Fruit fly (Drosophila melanogaster) whole organism, embryonic: ENCODE measurements around the gene CG5516.
A peak's percentile ranks its signal among the peaks of the same experiment; 100 is the strongest.

ENCODE experiments used
- Atf3 ChIP-seq: fragments of 200-800 bp; sonication (Bioruptor generic); optimal IDR thresholded peaks from 3 replicates; lab custom pipeline; 2016; ENCODE audit warnings: missing biosample characterization, missing genetic modification characterization
- C15 ChIP-seq: fragments of 200-800 bp; sonication (Bioruptor generic); IDR thresholded peaks from 3 replicates; pipeline ENCODE4 v1.3.6; 2022; ENCODE audit warnings: missing biosample characterization, missing genetic modification characterization
- CG1024 ChIP-seq: fragments of 200-800 bp; sonication (Bioruptor generic); IDR thresholded peaks from 2 replicates; pipeline ENCODE4 v1.3.6; 2022; ENCODE audit warnings: missing biosample characterization, missing genetic modification characterization
- CG11456 ChIP-seq: fragments of 200-800 bp; sonication (Bioruptor generic); IDR thresholded peaks from 3 replicates; pipeline ENCODE4 v1.3.6; 2022; ENCODE audit warnings: missing biosample characterization, missing genetic modification characterization
- CG11696 ChIP-seq: fragments of 200-800 bp; sonication (Bioruptor generic); IDR thresholded peaks from 2 replicates; pipeline ENCODE4 v1.3.6; 2022; ENCODE audit warnings: missing biosample characterization, missing genetic modification characterization
- CG11723 ChIP-seq: fragments of 200-800 bp; sonication (Bioruptor generic); optimal IDR thresholded peaks from 2 replicates; lab custom pipeline; 2017; ENCODE audit warnings: missing biosample characterization, mild to moderate bottlenecking, missing genetic modification characterization
- CG12104 ChIP-seq: fragments of 200-800 bp; sonication (Bioruptor generic); optimal IDR thresholded peaks from 3 replicates; lab custom pipeline; 2016; ENCODE audit warnings: missing biosample characterization, missing genetic modification characterization
- CG14710 ChIP-seq: fragments of 200-800 bp; sonication (Bioruptor generic); optimal IDR thresholded peaks from 3 replicates; lab custom pipeline; 2019; ENCODE audit warnings: missing biosample characterization, mild to moderate bottlenecking, missing genetic modification characterization, moderate library complexity
- CG14965 ChIP-seq: fragments of 200-800 bp; sonication (Bioruptor generic); optimal IDR thresholded peaks from 2 replicates; lab custom pipeline; 2016; ENCODE audit warnings: missing biosample characterization, missing genetic modification characterization, borderline replicate concordance
- CG17361 ChIP-seq: fragments of 200-800 bp; sonication (Bioruptor generic); IDR thresholded peaks from 3 replicates; pipeline ENCODE4 v1.3.6; 2022; ENCODE audit warnings: missing biosample characterization, missing genetic modification characterization
- CG17612 ChIP-seq: fragments of 200-800 bp; sonication (Bioruptor generic); IDR thresholded peaks from 2 replicates; pipeline ENCODE4 v1.3.6; 2022; ENCODE audit warnings: missing biosample characterization, missing genetic modification characterization
- CG1792 ChIP-seq: fragments of 200-800 bp; sonication (Bioruptor generic); optimal IDR thresholded peaks from 2 replicates; lab custom pipeline; 2016; ENCODE audit warnings: missing biosample characterization, missing genetic modification characterization
- CG33213 ChIP-seq: fragments of 200-800 bp; sonication (Bioruptor generic); optimal IDR thresholded peaks from 3 replicates; lab custom pipeline; 2016; ENCODE audit warnings: missing biosample characterization, missing genetic modification characterization
- CG34224 ChIP-seq: fragments of 200-800 bp; sonication (Bioruptor generic); IDR thresholded peaks from 3 replicates; pipeline ENCODE4 v1.3.6; 2022; ENCODE audit warnings: missing biosample characterization, missing genetic modification characterization; ENCODE audit not compliant: partially characterized antibody
- CG3726 ChIP-seq: fragments of 200-800 bp; sonication (Bioruptor generic); IDR thresholded peaks from 3 replicates; pipeline ENCODE4, ENCODE4 v1.3.6; 2022; ENCODE audit warnings: missing biosample characterization, missing genetic modification characterization
- CG5245 ChIP-seq: fragments of 200-800 bp; sonication (Bioruptor generic); optimal IDR thresholded peaks from 3 replicates; lab custom pipeline; 2016; ENCODE audit warnings: missing biosample characterization, missing genetic modification characterization
- CG5953 ChIP-seq: fragments of 200-800 bp; sonication (Bioruptor generic); IDR thresholded peaks from 2 replicates; pipeline ENCODE4 v1.3.6; 2022; ENCODE audit warnings: missing biosample characterization, missing genetic modification characterization
- CG6689 ChIP-seq: fragments of 200-800 bp; sonication (Bioruptor generic); IDR thresholded peaks from 2 replicates; pipeline ENCODE4 v1.3.6; 2022; ENCODE audit warnings: missing biosample characterization, missing genetic modification characterization
- CG7556 ChIP-seq: fragments of 200-800 bp; sonication (Bioruptor generic); optimal IDR thresholded peaks from 2 replicates; lab custom pipeline; 2017; ENCODE audit warnings: missing biosample characterization, mild to moderate bottlenecking, missing genetic modification characterization
- CG8765 ChIP-seq: fragments of 200-800 bp; sonication (Bioruptor generic); IDR thresholded peaks from 2 replicates; pipeline ENCODE4 v1.3.6; 2022; ENCODE audit warnings: missing biosample characterization, missing genetic modification characterization
- CG9609 ChIP-seq: fragments of 200-800 bp; sonication (Bioruptor generic); optimal IDR thresholded peaks from 3 replicates; lab custom pipeline; 2016; ENCODE audit warnings: missing biosample characterization, missing genetic modification characterization
- Chrac-16 ChIP-seq: fragments of 200-800 bp; sonication (Bioruptor generic); optimal IDR thresholded peaks from 3 replicates; lab custom pipeline; 2016; ENCODE audit warnings: missing biosample characterization, missing genetic modification characterization
- D19B ChIP-seq: fragments of 200-800 bp; sonication (Bioruptor generic); optimal IDR thresholded peaks from 2 replicates; lab custom pipeline; 2017; ENCODE audit warnings: missing biosample characterization, mild to moderate bottlenecking, missing genetic modification characterization
- Doc3 ChIP-seq: fragments of 200-800 bp; sonication (Bioruptor generic); IDR thresholded peaks from 3 replicates; pipeline ENCODE4 v1.3.6; 2022; ENCODE audit warnings: missing biosample characterization, missing genetic modification characterization; ENCODE audit not compliant: partially characterized antibody
- HHEX ChIP-seq: fragments of 200-800 bp; sonication (Bioruptor generic); optimal IDR thresholded peaks from 3 replicates; lab custom pipeline; 2017; ENCODE audit warnings: missing biosample characterization, mild to moderate bottlenecking, missing genetic modification characterization, missing genetic modification reagents
- HmgZ ChIP-seq: fragments of 200-800 bp; sonication (Bioruptor generic); optimal IDR thresholded peaks from 2 replicates; lab custom pipeline; 2018; ENCODE audit warnings: missing biosample characterization, mild to moderate bottlenecking, missing genetic modification characterization
- Lpt ChIP-seq: fragments of >200 bp; optimal IDR thresholded peaks from 2 replicates; lab custom pipeline; 2018; ENCODE audit warnings: missing biosample characterization, missing genetic modification characterization
- Mrtf ChIP-seq: fragments of 200-800 bp; sonication (Bioruptor generic); IDR thresholded peaks from 3 replicates; pipeline ENCODE4 v1.3.6; 2022; ENCODE audit warnings: missing biosample characterization, missing genetic modification characterization
- Ptx1 ChIP-seq: fragments of 200-800 bp; sonication (Bioruptor generic); IDR thresholded peaks from 2 replicates; pipeline ENCODE4 v1.3.6; 2022; ENCODE audit warnings: missing biosample characterization, missing genetic modification characterization
- Ravus ChIP-seq: fragments of 200-800 bp; sonication (Bioruptor generic); IDR thresholded peaks from 2 replicates; pipeline ENCODE4 v1.3.6; 2022; ENCODE audit warnings: missing biosample characterization, missing genetic modification characterization
- Sox102F ChIP-seq: fragments of 200-800 bp; sonication (Bioruptor generic); optimal IDR thresholded peaks from 2 replicates; lab custom pipeline; 2018; ENCODE audit warnings: missing biosample characterization, mild to moderate bottlenecking, missing genetic modification characterization, moderate library complexity
- Sry-δ ChIP-seq: fragments of 200-800 bp; sonication (Bioruptor generic); optimal IDR thresholded peaks from 2 replicates; lab custom pipeline; 2016; ENCODE audit warnings: missing biosample characterization, missing genetic modification characterization
- Xbp1 ChIP-seq: fragments of 200-800 bp; sonication (Bioruptor generic); optimal IDR thresholded peaks from 3 replicates; lab custom pipeline; 2016; ENCODE audit warnings: missing biosample characterization, mild to moderate bottlenecking, missing genetic modification characterization
- crp ChIP-seq, 2 experiments: fragments of 200-800 bp; sonication (Bioruptor generic); optimal IDR thresholded peaks; 2 replicates in 1 of 2; 3 replicates in 1 of 2; lab custom pipeline; 2017; ENCODE audit warnings: missing biosample characterization in 2 of 2, missing genetic modification characterization in 2 of 2, mild to moderate bottlenecking in 1 of 2, moderate library complexity in 1 of 2
- dm ChIP-seq: fragments of 200-800 bp; sonication (Bioruptor generic); optimal IDR thresholded peaks from 3 replicates; lab custom pipeline; 2016; ENCODE audit warnings: missing biosample characterization, missing genetic modification characterization
- emc ChIP-seq: fragments of 200-800 bp; sonication (Bioruptor generic); optimal IDR thresholded peaks from 2 replicates; lab custom pipeline; 2016; ENCODE audit warnings: missing biosample characterization, missing genetic modification characterization
- eve ChIP-seq, 2 experiments: fragments of >200 bp; optimal IDR thresholded peaks; 2 replicates each; lab custom pipeline; 2017; ENCODE audit warnings: missing biosample characterization in 2 of 2, missing genetic modification characterization in 2 of 2
- her ChIP-seq: fragments of 200-800 bp; sonication (Bioruptor generic); optimal IDR thresholded peaks from 2 replicates; lab custom pipeline; 2016; ENCODE audit warnings: missing biosample characterization, missing genetic modification characterization
- jigr1 ChIP-seq: fragments of 200-800 bp; sonication (Bioruptor generic); IDR thresholded peaks from 3 replicates; pipeline ENCODE4 v1.3.6; 2022; ENCODE audit warnings: missing biosample characterization, missing genetic modification characterization
- kni ChIP-seq: fragments of 200-800 bp; sonication (Bioruptor generic); optimal IDR thresholded peaks from 3 replicates; lab custom pipeline; 2017; ENCODE audit warnings: mild to moderate bottlenecking, missing biosample characterization, missing genetic modification reagents, missing genetic modification characterization
- lilli ChIP-seq: fragments of 200-800 bp; sonication (Bioruptor generic); optimal IDR thresholded peaks from 3 replicates; lab custom pipeline; 2016; ENCODE audit warnings: missing biosample characterization, missing genetic modification characterization
- pnt ChIP-seq: fragments of 200-800 bp; sonication (Bioruptor generic); optimal IDR thresholded peaks from 3 replicates; lab custom pipeline; 2016; ENCODE audit warnings: missing biosample characterization, missing genetic modification characterization
- pum ChIP-seq: fragments of 200-800 bp; sonication (Bioruptor generic); optimal IDR thresholded peaks from 2 replicates; lab custom pipeline; 2016; ENCODE audit warnings: missing biosample characterization, missing genetic modification characterization
- schlank ChIP-seq: fragments of 200-800 bp; sonication (Bioruptor generic); optimal IDR thresholded peaks from 2 replicates; lab custom pipeline; 2018; ENCODE audit warnings: missing biosample characterization, mild to moderate bottlenecking, missing genetic modification characterization
- scrt ChIP-seq: fragments of 200-800 bp; sonication (Bioruptor generic); optimal IDR thresholded peaks from 2 replicates; lab custom pipeline; 2018; ENCODE audit warnings: missing biosample characterization, mild to moderate bottlenecking, missing genetic modification characterization, moderate library complexity
- seq ChIP-seq: fragments of 200-800 bp; sonication (Bioruptor generic); IDR thresholded peaks from 2 replicates; pipeline ENCODE4 v1.3.6; 2022; ENCODE audit warnings: missing biosample characterization, missing genetic modification characterization
- tll ChIP-seq, 2 experiments: fragments of 200-800 bp in 1 of 2; fragments of >200 bp in 1 of 2; sonication (Bioruptor generic) in 1 of 2; optimal IDR thresholded peaks; 2 replicates each; lab custom pipeline; 2017 to 2019; ENCODE audit warnings: missing biosample characterization in 2 of 2, missing genetic modification characterization in 2 of 2, mild to moderate bottlenecking in 1 of 2, moderate library complexity in 1 of 2
- unpg ChIP-seq: fragments of 200-800 bp; sonication (Bioruptor generic); optimal IDR thresholded peaks from 3 replicates; lab custom pipeline; 2018; ENCODE audit warnings: missing biosample characterization, mild to moderate bottlenecking, missing genetic modification characterization, moderate library complexity
- vvl ChIP-seq: fragments of 200-800 bp; sonication (Bioruptor generic); IDR thresholded peaks from 2 replicates; pipeline ENCODE4 v1.3.6; 2022; ENCODE audit warnings: missing biosample characterization, missing genetic modification characterization
- yki ChIP-seq: fragments of >200 bp; optimal IDR thresholded peaks from 3 replicates; lab custom pipeline; 2018
- zfh2 ChIP-seq: fragments of 200-800 bp; sonication (Bioruptor generic); optimal IDR thresholded peaks from 2 replicates; lab custom pipeline; 2016; ENCODE audit warnings: missing biosample characterization, missing genetic modification characterization

The CG5516 gene

dm6 chr3R:15983541-15984229, 20.0 kb downstream of the CG5516 start (continued):
- TF ChIP-seq CG33213 (GFP tag; lab: Kevin White, UChicago): no peak
- no peak for TF ChIP-seq jigr1 (GFP tag; lab: Robert Waterston, UW)
- TF ChIP-seq emc (GFP tag; lab: Kevin White, UChicago): no peak
- TF ChIP-seq Mrtf (GFP tag; lab: Robert Waterston, UW): no peak
- TF ChIP-seq her (GFP tag; lab: Kevin White, UChicago): no peak
- no peak for TF ChIP-seq CG8765 (GFP tag; lab: Robert Waterston, UW)
- TF ChIP-seq Doc3 (GFP tag; lab: Robert Waterston, UW): no peak
- no peak for TF ChIP-seq CG12104 (GFP tag; lab: Kevin White, UChicago)
- TF ChIP-seq CG5245 (GFP tag; lab: Kevin White, UChicago): no peak
- TF ChIP-seq yki: no peak
- no peak for TF ChIP-seq lilli
- TF ChIP-seq C15 (GFP tag; lab: Robert Waterston, UW): no peak
- no peak for TF ChIP-seq CG1792 (GFP tag; lab: Kevin White, UChicago)
- no peak for TF ChIP-seq CG14965 (GFP tag; lab: Kevin White, UChicago)
- no peak for TF ChIP-seq Sry-δ
- no peak for TF ChIP-seq CG11723 (GFP tag; lab: Kevin White, UChicago)
- peak; percentile 26; the same call in 1 of the 2 replicates for TF ChIP-seq vvl
- peak; percentile 51; the same call in 1 of the 3 replicates for TF ChIP-seq CG17361 (GFP tag; lab: Robert Waterston, UW)
- no peak for TF ChIP-seq schlank (tag; lab: Kevin White, UChicago)
- no peak for TF ChIP-seq eve (GFP tag; optimal IDR thresholded peaks at IDR 0.05; lab: Kevin White, UChicago)
- no peak for TF ChIP-seq CG1024 (GFP tag; lab: Robert Waterston, UW)
- TF ChIP-seq tll (GFP tag; optimal IDR thresholded peaks at IDR 0.05; lab: Kevin White, UChicago): no peak
- TF ChIP-seq CG5953 (GFP tag; lab: Robert Waterston, UW): no peak
- TF ChIP-seq CG11696 (GFP tag; lab: Robert Waterston, UW): no peak
- no peak for TF ChIP-seq zfh2 (GFP tag; lab: Kevin White, UChicago)
- TF ChIP-seq Xbp1 (GFP tag; lab: Kevin White, UChicago): no peak
- no peak for TF ChIP-seq CG6689 (GFP tag; lab: Robert Waterston, UW)
- peak; percentile 54 for TF ChIP-seq unpg (GFP tag; lab: Kevin White, UChicago)
- no peak for TF ChIP-seq Ptx1 (GFP tag; lab: Robert Waterston, UW)
- TF ChIP-seq CG7556 (GFP tag; lab: Kevin White, UChicago): no peak
- no peak for TF ChIP-seq Lpt (GFP tag; lab: Kevin White, UChicago)
- TF ChIP-seq pnt: no peak
- no peak for TF ChIP-seq dm (GFP tag; lab: Kevin White, UChicago)
- TF ChIP-seq crp (GFP tag; optimal IDR thresholded peaks at IDR 0.05; lab: Kevin White, UChicago): no peak
- TF ChIP-seq CG14710 (tag; lab: Kevin White, UChicago): peak; percentile 65
- peak; percentile 57 for TF ChIP-seq Sox102F (GFP tag; lab: Kevin White, UChicago)
- no peak for TF ChIP-seq HmgZ
- no peak for TF ChIP-seq CG9609 (GFP tag; lab: Kevin White, UChicago)
- TF ChIP-seq CG17612: no peak
- no peak for TF ChIP-seq CG11456 (GFP tag; lab: Robert Waterston, UW)
- no peak for TF ChIP-seq Ravus
- no peak for TF ChIP-seq scrt (GFP tag; lab: Kevin White, UChicago)
- TF ChIP-seq D19B: no peak
- peak; percentile 38 for TF ChIP-seq kni (GFP tag; lab: Kevin White, UChicago)
- TF ChIP-seq HHEX: peak; percentile 25
- TF ChIP-seq CG3726: no peak
- no peak for TF ChIP-seq Chrac-16 (GFP tag; lab: Kevin White, UChicago)
- no peak for TF ChIP-seq seq (GFP tag; lab: Robert Waterston, UW)
- TF ChIP-seq pum (GFP tag; lab: Kevin White, UChicago): no peak
- TF ChIP-seq CG34224: no peak
- no peak for TF ChIP-seq Atf3 (GFP tag; lab: Kevin White, UChicago)
